Worm (Caenorhabditis elegans): Measurements from ENCODE around the gene R10E9.2.

The R10E9.2 gene

DNA sequence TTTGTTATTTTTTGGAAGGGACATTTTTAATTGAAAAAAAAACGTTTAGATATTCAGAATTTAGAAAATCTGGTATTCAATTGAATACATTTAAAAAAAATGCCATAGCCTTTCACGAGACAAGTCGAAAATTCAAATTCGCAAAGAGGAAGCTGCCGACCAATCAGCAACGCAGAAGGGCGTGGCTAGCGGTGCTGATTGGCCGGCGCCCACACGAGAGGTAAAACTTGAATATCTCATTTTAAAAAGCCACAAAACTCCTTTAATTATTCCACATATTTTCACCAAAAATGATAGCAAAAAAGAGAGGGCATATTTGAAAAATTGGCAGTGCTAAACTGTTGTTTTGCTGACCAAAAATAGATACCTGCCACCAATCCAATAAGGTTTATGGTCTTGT lies 10.4 kb upstream of the R10E9.2 start:
- TF ChIP-seq ham-2 (GFP tag; optimal IDR thresholded peaks at IDR 0.05) (no peak), mls-2 (tag; optimal IDR thresholded peaks at IDR 0.05) (no peak), nhr-12 (tag; optimal IDR thresholded peaks at IDR 0.05) (no peak), mab-5 (tag; optimal IDR thresholded peaks at IDR 0.05) (no peak), flh-1 (GFP tag; optimal IDR thresholded peaks at IDR 0.05) (no peak), drap-1 (GFP tag; optimal IDR thresholded peaks at IDR 0.05) (no peak), bed-3 (GFP tag; optimal IDR thresholded peaks at IDR 0.05) (no peak), hlh-1 (tag; optimal IDR thresholded peaks at IDR 0.05) (no peak), nhr-76 (tag; optimal IDR thresholded peaks at IDR 0.05) (no peak), cnd-1 (tag; optimal IDR thresholded peaks at IDR 0.05) (no peak), lsy-2 (tag; optimal IDR thresholded peaks at IDR 0.05) (no peak), ceh-83 (GFP tag; optimal IDR thresholded peaks at IDR 0.05) (no peak), lin-32 (GFP tag; optimal IDR thresholded peaks at IDR 0.05) (no peak), ces-1 (GFP tag; optimal IDR thresholded peaks at IDR 0.05) (no peak)

- TF ChIP-seq nhr-237 (tag; optimal IDR thresholded peaks at IDR 0.05) (no peak), mep-1 (tag; optimal IDR thresholded peaks at IDR 0.05) (no peak), ceh-83 (GFP tag; optimal IDR thresholded peaks at IDR 0.05) (no peak), hlh-1 (tag; optimal IDR thresholded peaks at IDR 0.05) (no peak), M03D4.4 (tag; optimal IDR thresholded peaks at IDR 0.05) (no peak), lin-32 (GFP tag; optimal IDR thresholded peaks at IDR 0.05) (no peak), ham-2 (GFP tag; optimal IDR thresholded peaks at IDR 0.05) (no peak)
Measured at ce11 chrIII:3972687-3973086, 8.6 kb upstream of the R10E9.2 start, which contains the start of gene R10E9.4. TSS of gene R10E9.4 (minus strand) at chrIII:3972787.

ce11 chrIII:3970395-3970794 lies 6.3 kb upstream of the R10E9.2 start:
- TF ChIP-seq ces-1 (GFP tag; optimal IDR thresholded peaks at IDR 0.05) (peak; percentile 97), ceh-39 (tag; optimal IDR thresholded peaks at IDR 0.05) (no peak)

DNA sequence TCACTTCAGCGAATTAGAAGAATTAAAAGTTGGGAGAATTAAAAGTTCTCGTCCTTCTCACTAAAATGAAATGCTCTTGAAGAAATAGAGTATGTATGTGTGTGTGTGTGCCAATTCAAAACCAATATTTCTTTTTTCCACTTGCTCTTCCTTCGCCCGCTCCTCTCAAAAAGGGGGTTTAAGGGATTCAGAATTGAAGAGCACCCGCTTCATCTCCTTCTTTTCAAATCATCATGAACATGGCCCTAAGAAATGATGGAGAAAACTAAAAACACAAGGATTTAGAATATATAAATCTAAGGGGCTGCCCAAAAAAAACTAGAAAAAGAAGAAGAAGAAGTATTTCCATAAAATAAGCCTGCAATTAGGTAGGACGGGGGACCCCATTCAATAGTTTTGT lies 5.0 kb upstream of the R10E9.2 start:
- TF ChIP-seq pha-4 (tag; optimal IDR thresholded peaks at IDR 0.05) (no peak), hlh-1 (tag; optimal IDR thresholded peaks at IDR 0.05) (no peak), flh-1 (GFP tag; optimal IDR thresholded peaks at IDR 0.05) (no peak), tbx-8 (GFP tag; optimal IDR thresholded peaks at IDR 0.05) (no peak), unc-62 (GFP tag; optimal IDR thresholded peaks at IDR 0.05) (no peak), bed-3 (GFP tag; optimal IDR thresholded peaks at IDR 0.05) (no peak), cnd-1 (tag; optimal IDR thresholded peaks at IDR 0.05) (no peak), nhr-2 (tag; optimal IDR thresholded peaks at IDR 0.05) (no peak), nhr-76 (tag; optimal IDR thresholded peaks at IDR 0.05) (no peak), ztf-11 (tag; optimal IDR thresholded peaks at IDR 0.05) (no peak), mls-2 (tag; optimal IDR thresholded peaks at IDR 0.05) (no peak)

ce11 chrIII:3966143-3966542 lies 2.0 kb upstream of the R10E9.2 start:
- no peak for TF ChIP-seq bed-3 (GFP tag; optimal IDR thresholded peaks at IDR 0.05)
- no peak for TF ChIP-seq nhr-28 (tag; optimal IDR thresholded peaks at IDR 0.05)
- TF ChIP-seq mab-5 (tag; optimal IDR thresholded peaks at IDR 0.05), result no peak
- no peak for TF ChIP-seq ceh-43 (GFP tag; optimal IDR thresholded peaks at IDR 0.05)
- no peak for TF ChIP-seq cnd-1 (tag; optimal IDR thresholded peaks at IDR 0.05)
- TF ChIP-seq drap-1 (GFP tag; optimal IDR thresholded peaks at IDR 0.05), result no peak
- TF ChIP-seq elt-3 (tag; optimal IDR thresholded peaks at IDR 0.05), result no peak

- TF ChIP-seq cnd-1 (tag; optimal IDR thresholded peaks at IDR 0.05) (no peak), flh-1 (GFP tag; optimal IDR thresholded peaks at IDR 0.05) (no peak), M03D4.4 (tag; optimal IDR thresholded peaks at IDR 0.05) (no peak), elt-3 (tag; optimal IDR thresholded peaks at IDR 0.05) (no peak), lin-32 (GFP tag; optimal IDR thresholded peaks at IDR 0.05) (no peak), bed-3 (GFP tag; optimal IDR thresholded peaks at IDR 0.05) (no peak), blmp-1 (tag; optimal IDR thresholded peaks at IDR 0.05) (no peak), sem-2 (GFP tag; optimal IDR thresholded peaks at IDR 0.05) (no peak), unc-39 (tag; optimal IDR thresholded peaks at IDR 0.05) (no peak), ceh-39 (tag; optimal IDR thresholded peaks at IDR 0.05) (no peak), nhr-76 (tag; optimal IDR thresholded peaks at IDR 0.05) (no peak), elt-1 (tag; optimal IDR thresholded peaks at IDR 0.05; ENCODE audit: borderline replicate concordance, insufficient read depth) (no peak), sptf-1 (tag; optimal IDR thresholded peaks at IDR 0.05) (no peak), unc-62 (GFP tag; optimal IDR thresholded peaks at IDR 0.05) (no peak)
Measured at ce11 chrIII:3959987-3960386, 4.2 kb downstream of the R10E9.2 start, which contains the start of gene R10E9.3. TSS of gene R10E9.3 (plus strand) at chrIII:3960221.

All from whole organism, mixed stage, embryonic.